Fruit fly (Drosophila melanogaster): ENCODE data around the gene Hex-A.

Gene Hex-A

DNA sequence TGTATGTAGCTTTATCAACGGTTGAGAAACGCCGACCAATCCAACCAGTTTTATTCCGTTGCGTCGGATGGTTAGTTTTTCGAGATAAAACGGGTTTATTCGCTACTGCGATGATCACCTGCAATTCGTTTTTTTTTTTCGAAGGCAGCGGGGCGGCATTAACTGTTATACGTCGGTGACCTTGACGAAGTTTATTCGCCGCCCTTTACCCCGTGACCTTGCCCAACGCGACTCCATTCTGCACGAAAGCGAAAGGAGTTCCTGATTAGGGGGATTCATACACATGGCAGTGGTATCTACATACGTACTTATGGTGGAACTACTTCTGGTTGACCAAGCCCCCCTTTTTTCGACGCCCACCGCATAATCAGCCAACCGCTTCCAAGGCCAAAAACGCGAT lies 4.9 kb upstream of the Hex-A start:
- TF ChIP-seq Vsx2 (GFP tag; optimal IDR thresholded peaks at IDR 0.05; ENCODE audit: partially characterized antibody) = no peak
- TF ChIP-seq ey (GFP tag; optimal IDR thresholded peaks at IDR 0.05) = no peak
- TF ChIP-seq OdsH (GFP tag; optimal IDR thresholded peaks at IDR 0.05) = no peak
- no peak for TF ChIP-seq usp (GFP tag; optimal IDR thresholded peaks at IDR 0.05)
- no peak for TF ChIP-seq pan (optimal IDR thresholded peaks at IDR 0.05)

- TF ChIP-seq psq (GFP tag; optimal IDR thresholded peaks at IDR 0.05) (peak; percentile 3), Rel (GFP tag; optimal IDR thresholded peaks at IDR 0.05) (no peak), Rel (tag; optimal IDR thresholded peaks at IDR 0.05) (peak; percentile 27), foxo (GFP tag; optimal IDR thresholded peaks at IDR 0.05) (peak in 1 of 2 experiments; percentile 9), OdsH (GFP tag; optimal IDR thresholded peaks at IDR 0.05) (no peak), Hr83 (GFP tag; optimal IDR thresholded peaks at IDR 0.05; ENCODE audit: poor library complexity, severe bottlenecking) (peak; percentile 1), CG9705 (GFP tag; optimal IDR thresholded peaks at IDR 0.05) (no peak), woc (GFP tag; optimal IDR thresholded peaks at IDR 0.05) (peak; percentile 28)
These were observed 3.6 kb upstream of the Hex-A start for dm6 chrX:9581869-9582268.

dm6 chrX:9582659-9583317 lies 2.7 kb upstream of the Hex-A start:
- TF ChIP-seq lola (GFP tag; optimal IDR thresholded peaks at IDR 0.05) (no peak), CrebA (GFP tag; optimal IDR thresholded peaks at IDR 0.05; ENCODE audit: borderline replicate concordance) (no peak), ey (GFP tag; optimal IDR thresholded peaks at IDR 0.05) (peak; percentile 55), CG32264 (GFP tag; optimal IDR thresholded peaks at IDR 0.05) (no peak), HLH106 (tag; optimal IDR thresholded peaks at IDR 0.05) (peak; percentile 70), Jra (GFP tag; optimal IDR thresholded peaks at IDR 0.05) (peak; percentile 20), GATAd (GFP tag; optimal IDR thresholded peaks at IDR 0.05) (no peak), dl (GFP tag; optimal IDR thresholded peaks at IDR 0.05; ENCODE audit: insufficient read depth in 1 of 2, partially characterized antibody in 2 of 2) (no peak), h (GFP tag; optimal IDR thresholded peaks at IDR 0.05) (peak; percentile 68), tai (GFP tag; optimal IDR thresholded peaks at IDR 0.05) (no peak), Hr78 (GFP tag; optimal IDR thresholded peaks at IDR 0.05) (no peak), sage (GFP tag; optimal IDR thresholded peaks at IDR 0.05) (no peak), OdsH (GFP tag; optimal IDR thresholded peaks at IDR 0.05) (peak; percentile 70), Dfd (GFP tag; optimal IDR thresholded peaks at IDR 0.05) (peak; percentile 14), Sp1 (GFP tag; optimal IDR thresholded peaks at IDR 0.05) (peak; percentile 76), Abd-B (GFP tag; optimal IDR thresholded peaks at IDR 0.05) (no peak), Rel (GFP tag; optimal IDR thresholded peaks at IDR 0.05) (no peak), Rel (tag; optimal IDR thresholded peaks at IDR 0.05) (peak; percentile 25), brk (GFP tag; optimal IDR thresholded peaks at IDR 0.05) (peak; percentile 40), Myc (optimal IDR thresholded peaks at IDR 0.05) (no peak), usp (GFP tag; optimal IDR thresholded peaks at IDR 0.05) (no peak), CG9705 (GFP tag; optimal IDR thresholded peaks at IDR 0.05) (peak; percentile 1), Vsx2 (GFP tag; optimal IDR thresholded peaks at IDR 0.05; ENCODE audit: partially characterized antibody) (no peak), rgr (GFP tag; optimal IDR thresholded peaks at IDR 0.05) (peak; percentile 57), N (GFP tag; optimal IDR thresholded peaks at IDR 0.05) (no peak), Dif (GFP tag; optimal IDR thresholded peaks at IDR 0.05; ENCODE audit: partially characterized antibody) (no peak), jim (GFP tag; optimal IDR thresholded peaks at IDR 0.05) (no peak), Hr83 (GFP tag; optimal IDR thresholded peaks at IDR 0.05; ENCODE audit: poor library complexity, severe bottlenecking) (no peak), foxo (GFP tag; optimal IDR thresholded peaks at IDR 0.05) (peak in 1 of 2 experiments; percentile 73), Mio (GFP tag; optimal IDR thresholded peaks at IDR 0.05) (no peak), sv (GFP tag; optimal IDR thresholded peaks at IDR 0.05) (no peak), br (GFP tag; optimal IDR thresholded peaks at IDR 0.05) (peak; percentile 36), fru (GFP tag; optimal IDR thresholded peaks at IDR 0.05) (peak; percentile 64), dsf (GFP tag; optimal IDR thresholded peaks at IDR 0.05; ENCODE audit: borderline replicate concordance) (no peak), psq (GFP tag; optimal IDR thresholded peaks at IDR 0.05) (peak; percentile 45), dmrt93B (GFP tag; optimal IDR thresholded peaks at IDR 0.05) (peak; percentile 41), Hnf4 (GFP tag; optimal IDR thresholded peaks at IDR 0.05) (peak; percentile 22), pan (optimal IDR thresholded peaks at IDR 0.05) (no peak), woc (GFP tag; optimal IDR thresholded peaks at IDR 0.05) (peak; percentile 36)

All from whole organism, wandering third instar larva.